Fruit fly (Drosophila melanogaster): ENCODE results near the gene Meics.

Gene Meics

dm6 chr3L:13993742-13994719, 29.5 kb upstream of the Meics start, which contains the start of gene CtsK1 (continued):
- no peak for TF ChIP-seq Side (GFP tag; optimal IDR thresholded peaks at IDR 0.05)
- TF ChIP-seq bowl (GFP tag; IDR thresholded peaks at IDR 0.05): no peak
- no peak for TF ChIP-seq CG11560 (tag; IDR thresholded peaks at IDR 0.05)
- no peak for TF ChIP-seq bab2 (GFP tag; optimal IDR thresholded peaks at IDR 0.05)
- TF ChIP-seq Sry-δ (GFP tag; optimal IDR thresholded peaks at IDR 0.05): peak; percentile 77
- no peak for TF ChIP-seq dimm (GFP tag; IDR thresholded peaks at IDR 0.05)
- no peak for TF ChIP-seq Nf-YB (GFP tag; optimal IDR thresholded peaks at IDR 0.05)
- peak; percentile 19 for TF ChIP-seq dmrt99B (tag; optimal IDR thresholded peaks at IDR 0.05)
- no peak for TF ChIP-seq CG31224 (GFP tag; IDR thresholded peaks at IDR 0.05)
- peak; percentile 20 for TF ChIP-seq CG30403 (GFP tag; optimal IDR thresholded peaks at IDR 0.05)
- TF ChIP-seq Dp (GFP tag; optimal IDR thresholded peaks at IDR 0.05): peak; percentile 64
- no peak for TF ChIP-seq Eip74EF (GFP tag; optimal IDR thresholded peaks at IDR 0.05)
- no peak for TF ChIP-seq scrt (GFP tag; optimal IDR thresholded peaks at IDR 0.05)
- no peak for TF ChIP-seq YL-1 (GFP tag; optimal IDR thresholded peaks at IDR 0.05)
- no peak for TF ChIP-seq twi (tag; optimal IDR thresholded peaks at IDR 0.05)
- TF ChIP-seq unpg (GFP tag; optimal IDR thresholded peaks at IDR 0.05): peak; percentile 22
- TF ChIP-seq zen2 (GFP tag; IDR thresholded peaks at IDR 0.05; ENCODE audit: partially characterized antibody): peak; percentile 73; the same call in 1 of the 3 replicates
- no peak for TF ChIP-seq insv (GFP tag; optimal IDR thresholded peaks at IDR 0.05)
- TF ChIP-seq shn (GFP tag; optimal IDR thresholded peaks at IDR 0.05): no peak
- no peak for TF ChIP-seq aop (GFP tag; IDR thresholded peaks at IDR 0.05)
- no peak for TF ChIP-seq kay (GFP tag; optimal IDR thresholded peaks at IDR 0.05)
- no peak for TF ChIP-seq ham (GFP tag; IDR thresholded peaks at IDR 0.05)
- TF ChIP-seq CG12299 (tag; optimal IDR thresholded peaks at IDR 0.05): no peak
- TF ChIP-seq CG13287 (GFP tag; IDR thresholded peaks at IDR 0.05; ENCODE audit: partially characterized antibody): peak; percentile 86
- TF ChIP-seq CG1832 (GFP tag; optimal IDR thresholded peaks at IDR 0.05): no peak
- TF ChIP-seq crp (GFP tag; optimal IDR thresholded peaks at IDR 0.05): peak in 1 of 2 experiments; percentile 48
- TF ChIP-seq Doc2 (GFP tag; IDR thresholded peaks at IDR 0.05): no peak
- TF ChIP-seq sr (GFP tag; IDR thresholded peaks at IDR 0.05): no peak
- TF ChIP-seq C15 (GFP tag; IDR thresholded peaks at IDR 0.05): no peak
- TF ChIP-seq Dll (GFP tag; IDR thresholded peaks at IDR 0.05; ENCODE audit: partially characterized antibody): peak; percentile 90
- TF ChIP-seq pros (GFP tag; optimal IDR thresholded peaks at IDR 0.05): no peak
- no peak for TF ChIP-seq CG17802 (tag; optimal IDR thresholded peaks at IDR 0.05)
- peak; percentile 23; the same call in 1 of the 2 replicates for TF ChIP-seq Taf1 (GFP tag; IDR thresholded peaks at IDR 0.05)
- TF ChIP-seq CG16815 (GFP tag; optimal IDR thresholded peaks at IDR 0.05): no peak
- TF ChIP-seq gfzf (GFP tag; optimal IDR thresholded peaks at IDR 0.05): peak; percentile 53
- no peak for TF ChIP-seq dm (GFP tag; optimal IDR thresholded peaks at IDR 0.05)
- TF ChIP-seq Oli (tag; optimal IDR thresholded peaks at IDR 0.05): peak; percentile 12
- TF ChIP-seq HLH4C (GFP tag; IDR thresholded peaks at IDR 0.05; ENCODE audit: partially characterized antibody): peak; percentile 53; the same call in 1 of the 3 replicates
- peak; percentile 4 for TF ChIP-seq ATbp (GFP tag; optimal IDR thresholded peaks at IDR 0.05)
- no peak for TF ChIP-seq CG9876 (GFP tag; optimal IDR thresholded peaks at IDR 0.05)
- TF ChIP-seq cwo (GFP tag; optimal IDR thresholded peaks at IDR 0.05): no peak
- TF ChIP-seq CG10274 (GFP tag; optimal IDR thresholded peaks at IDR 0.05): no peak
- peak; percentile 16 for TF ChIP-seq grau (tag; optimal IDR thresholded peaks at IDR 0.05)
- TF ChIP-seq Xbp1 (GFP tag; optimal IDR thresholded peaks at IDR 0.05): peak; percentile 15
- TF ChIP-seq tx (GFP tag; optimal IDR thresholded peaks at IDR 0.05): no peak
- peak; percentile 75 for TF ChIP-seq knrl (GFP tag; IDR thresholded peaks at IDR 0.05; ENCODE audit: partially characterized antibody)
- TF ChIP-seq stc (GFP tag; IDR thresholded peaks at IDR 0.05): peak; percentile 49; the same call in 1 of the 2 replicates

All from whole organism, embryonic.